Worm (Caenorhabditis elegans): ENCODE measurements around the gene C17H12.11.
A peak's percentile ranks its signal among the peaks of the same experiment; 100 is the strongest.

The C17H12.11 gene

ce11 chrIV:6785873-6786272 is 16.3 kb upstream of the C17H12.11 start:
- TF ChIP-seq madf-6 (GFP tag; IDR thresholded peaks at IDR 0.05) (no peak), die-1 (tag; optimal IDR thresholded peaks at IDR 0.05) (no peak), ceh-79 (tag; optimal IDR thresholded peaks at IDR 0.05) (no peak), K12H6.12 (tag; optimal IDR thresholded peaks at IDR 0.05) (peak; percentile 57), let-607 (tag; optimal IDR thresholded peaks at IDR 0.05) (peak; percentile 33 to 70), nhr-80 (tag; optimal IDR thresholded peaks at IDR 0.05) (peak; percentile 46), mes-4 (tag; optimal IDR thresholded peaks at IDR 0.05) (no peak), D2030.7 (GFP tag; IDR thresholded peaks at IDR 0.05) (no peak), lsy-27 (tag; optimal IDR thresholded peaks at IDR 0.05; ENCODE audit: borderline replicate concordance, insufficient read depth) (no peak), athp-1 (tag; optimal IDR thresholded peaks at IDR 0.05) (no peak), sea-2 (GFP tag; IDR thresholded peaks at IDR 0.05) (no peak), Y53G8AR.9 (GFP tag; conservative IDR thresholded peaks at IDR 0.05) (0 out of 2 replicates have a peak, but pooled peaks have one; percentile 40), ztf-18 (tag; optimal IDR thresholded peaks at IDR 0.05) (no peak), attf-6 (GFP tag; IDR thresholded peaks at IDR 0.05) (no peak), repo-1 (tag; optimal IDR thresholded peaks at IDR 0.05) (peak; percentile 42), hmg-20 (GFP tag; IDR thresholded peaks at IDR 0.05) (no peak), egl-44 (GFP tag; IDR thresholded peaks at IDR 0.05) (no peak), Y56A3A.18 (GFP tag; IDR thresholded peaks at IDR 0.05) (peak; percentile 45; the same call in 1 of the 2 replicates), B0336.3 (GFP tag; IDR thresholded peaks at IDR 0.05) (peak; percentile 17; the same call in 1 of the 2 replicates), lin-40 (tag; optimal IDR thresholded peaks at IDR 0.05) (peak; percentile 63), mcd-1 (GFP tag; IDR thresholded peaks at IDR 0.05) (peak; percentile 64), nfyb-1 (GFP tag; IDR thresholded peaks at IDR 0.05) (0 out of 2 replicates have a peak, but pooled peaks have one; percentile 35), snpc-1.1 (tag; optimal IDR thresholded peaks at IDR 0.05; ENCODE audit: insufficient read depth) (no peak), hmg-1.2 (GFP tag; IDR thresholded peaks at IDR 0.05) (peak; percentile 96), B0019.2 (GFP tag; conservative IDR thresholded peaks at IDR 0.05) (no peak), ceh-27 (GFP tag; optimal IDR thresholded peaks at IDR 0.05) (peak; percentile 15), ztf-28 (GFP tag; IDR thresholded peaks at IDR 0.05) (no peak), cebp-1 (GFP tag; IDR thresholded peaks at IDR 0.05) (peak; percentile 98), cebp-1 (tag; optimal IDR thresholded peaks at IDR 0.05) (peak; percentile 99), attf-5 (GFP tag; optimal IDR thresholded peaks at IDR 0.05) (peak; percentile 88), aptf-2 (GFP tag; conservative IDR thresholded peaks at IDR 0.05) (no peak), cebp-2 (GFP tag; IDR thresholded peaks at IDR 0.05) (0 out of 2 replicates have a peak, but pooled peaks have one; percentile 57), mxl-1 (tag; optimal IDR thresholded peaks at IDR 0.05) (no peak), hsf-1 (GFP tag; IDR thresholded peaks at IDR 0.05) (no peak), rpc-1 (optimal IDR thresholded peaks at IDR 0.05) (no peak), rpc-1 (tag; optimal IDR thresholded peaks at IDR 0.05) (no peak), hrde-1 (tag; optimal IDR thresholded peaks at IDR 0.05; ENCODE audit: borderline replicate concordance) (no peak), rcor-1 (GFP tag; IDR thresholded peaks at IDR 0.05) (no peak), F10E7.11 (tag; optimal IDR thresholded peaks at IDR 0.05) (no peak), Y95B8A.8 (GFP tag; IDR thresholded peaks at IDR 0.05) (no peak), lin-35 (GFP tag; optimal IDR thresholded peaks at IDR 0.05) (peak in 1 of 3 experiments; percentile 80), ets-4 (GFP tag; optimal IDR thresholded peaks at IDR 0.05) (no peak), pha-4 (tag; optimal IDR thresholded peaks at IDR 0.05) (peak; percentile 38), dpl-1 (GFP tag; optimal IDR thresholded peaks at IDR 0.05) (no peak), tbp1 (GFP tag; optimal IDR thresholded peaks at IDR 0.05) (peak; percentile 39), nhr-179 (tag; optimal IDR thresholded peaks at IDR 0.05) (no peak), madf-10 (tag; optimal IDR thresholded peaks at IDR 0.05) (peak; percentile 17), ztf-26 (tag; optimal IDR thresholded peaks at IDR 0.05) (no peak), egrh-3 (GFP tag; IDR thresholded peaks at IDR 0.05) (no peak), sdz-38 (tag; optimal IDR thresholded peaks at IDR 0.05) (no peak)
